Worm (Caenorhabditis elegans) whole organism, L4 larva: ENCODE measurements around the gene ZK1307.4.

Experiments
- F26F4.8 ChIP-seq: fragments of 200-800 bp; sonication (Bioruptor generic); conservative IDR thresholded peaks from 2 replicates; pipeline ENCODE4 v1.3.6; 2022; ENCODE audit warnings: missing genetic modification characterization, missing compliant biosample characterization
- F44E2.7 ChIP-seq: fragments of 200-800 bp; sonication (Bioruptor generic); IDR thresholded peaks from 2 replicates; pipeline ENCODE4 v2.1.2; 2022; ENCODE audit warnings: missing genetic modification characterization, missing compliant biosample characterization
- T20F7.1 ChIP-seq: fragments of 200-800 bp; sonication (Bioruptor generic); optimal IDR thresholded peaks from 2 replicates; lab custom pipeline; 2018; ENCODE audit warnings: mild to moderate bottlenecking, missing genetic modification characterization, missing compliant biosample characterization
- T26A8.4 ChIP-seq: fragments of 200-800 bp; sonication (Bioruptor generic); IDR thresholded peaks from 2 replicates; pipeline ENCODE4 v1.3.6; 2022; ENCODE audit warnings: missing genetic modification characterization, missing compliant biosample characterization
- Y105C5A.15 ChIP-seq: fragments of 200-800 bp; sonication (Bioruptor generic); IDR thresholded peaks from 2 replicates; pipeline ENCODE4 v1.3.6; 2022; ENCODE audit warnings: missing genetic modification characterization, missing compliant biosample characterization
- ZK337.2 ChIP-seq: fragments of 200-800 bp; sonication (Bioruptor generic); IDR thresholded peaks from 2 replicates; pipeline ENCODE4 v1.3.6; 2022; ENCODE audit warnings: missing genetic modification reagents, missing genetic modification characterization, missing compliant biosample characterization
- aha-1 ChIP-seq: fragments of 150-350 bp; peaks from one replicate; lab custom pipeline; 2014; ENCODE audit warnings: missing biosample characterization, missing genetic modification characterization
- arid-1 ChIP-seq: fragments of 200-800 bp; sonication (Bioruptor generic); conservative IDR thresholded peaks from 2 replicates; pipeline ENCODE4 v1.3.6; 2022; ENCODE audit warnings: missing genetic modification reagents, missing genetic modification characterization, missing compliant biosample characterization
- attf-4 ChIP-seq: sonication (generic microtip); optimal IDR thresholded peaks from 3 replicates; lab custom pipeline; 2017; ENCODE audit warnings: missing biosample characterization, missing genetic modification characterization
- ceh-20 ChIP-seq: fragments of 200-800 bp; sonication (Bioruptor generic); IDR thresholded peaks from 2 replicates; pipeline ENCODE4 v1.3.6; 2022; ENCODE audit warnings: missing genetic modification reagents, missing genetic modification characterization, missing compliant biosample characterization
- ceh-62 ChIP-seq: sonication (generic microtip); optimal IDR thresholded peaks from 2 replicates; lab custom pipeline; 2017; ENCODE audit warnings: missing biosample characterization, missing genetic modification characterization
- daf-16 ChIP-seq, 3 experiments: sonication (generic microtip); optimal IDR thresholded peaks; 2 replicates each; lab custom pipeline; 2016 to 2017; ENCODE audit warnings: missing genetic modification characterization in 3 of 3, missing genetic modification reagents in 3 of 3, mild to moderate bottlenecking in 2 of 3, missing compliant biosample characterization in 2 of 3, missing biosample characterization in 1 of 3, moderate library complexity in 1 of 3
- daf-8 ChIP-seq: fragments of 200-800 bp; sonication (Bioruptor generic); IDR thresholded peaks from 2 replicates; pipeline ENCODE4 v1.3.6; 2022; ENCODE audit warnings: missing genetic modification characterization, missing compliant biosample characterization
- dmd-6 ChIP-seq: fragments of 200-800 bp; sonication (Bioruptor generic); IDR thresholded peaks from 2 replicates; pipeline ENCODE4 v1.3.6; 2022; ENCODE audit warnings: missing genetic modification reagents, missing genetic modification characterization, missing compliant biosample characterization
- dmd-9 ChIP-seq: fragments of 200-800 bp; sonication (Bioruptor generic); IDR thresholded peaks from 2 replicates; pipeline ENCODE4 v1.3.6; 2022; ENCODE audit warnings: missing genetic modification reagents, missing genetic modification characterization, missing compliant biosample characterization
- duxl-1 ChIP-seq: sonication (generic microtip); optimal IDR thresholded peaks from 2 replicates; lab custom pipeline; 2016; ENCODE audit warnings: mild to moderate bottlenecking, missing genetic modification characterization, moderate library complexity, missing compliant biosample characterization; ENCODE audit not compliant: poor library complexity
- dve-1 ChIP-seq: sonication (generic microtip); optimal IDR thresholded peaks from 2 replicates; lab custom pipeline; 2017; ENCODE audit warnings: antibody characterized with exemption, mild to moderate bottlenecking, missing genetic modification characterization, missing compliant biosample characterization; ENCODE audit not compliant: insufficient read depth
- hif-1 ChIP-seq, 2 experiments: sonication (generic microtip); optimal IDR thresholded peaks; 2 replicates each; lab custom pipeline; 2016 to 2017; ENCODE audit warnings: missing compliant biosample characterization in 2 of 2, missing genetic modification characterization in 2 of 2, missing genetic modification reagents in 2 of 2, missing genotype in 2 of 2, mild to moderate bottlenecking in 1 of 2
- hlh-11 ChIP-seq: fragments of 200-800 bp; sonication (Bioruptor generic); optimal IDR thresholded peaks from 2 replicates; lab custom pipeline; 2018; ENCODE audit warnings: mild to moderate bottlenecking, missing genetic modification characterization, missing compliant biosample characterization
- hlh-30 ChIP-seq: sonication (generic microtip); optimal IDR thresholded peaks from 2 replicates; lab custom pipeline; 2017; ENCODE audit warnings: antibody characterized with exemption, mild to moderate bottlenecking, missing genetic modification characterization, missing compliant biosample characterization; ENCODE audit not compliant: insufficient read depth
- lin-1 ChIP-seq: fragments of 200-800 bp; sonication (Bioruptor generic); IDR thresholded peaks from 2 replicates; pipeline ENCODE4 v1.3.6; 2022; ENCODE audit warnings: missing genetic modification reagents, missing genetic modification characterization, missing compliant biosample characterization
- lin-15B ChIP-seq: fragments of 150-350 bp; sonication (generic microtip); optimal IDR thresholded peaks from 3 replicates; lab custom pipeline; 2014; ENCODE audit warnings: missing biosample characterization, missing genetic modification characterization
- lin-39 ChIP-seq: fragments of 150-350 bp; optimal IDR thresholded peaks from 2 replicates; lab custom pipeline; 2014; ENCODE audit warnings: missing biosample characterization, missing genetic modification reagents, missing genetic modification characterization
- lsy-2 ChIP-seq, 2 experiments: fragments of 150-350 bp in 1 of 2; sonication (generic microtip) in 1 of 2; optimal IDR thresholded peaks; 2 replicates each; lab custom pipeline; 2014 to 2017; ENCODE audit warnings: missing biosample characterization in 2 of 2, missing genetic modification characterization in 2 of 2
- mdl-1 ChIP-seq, 2 experiments: fragments of 150-350 bp in 1 of 2; sonication (generic microtip) in 1 of 2; optimal IDR thresholded peaks; 2 replicates each; lab custom pipeline; 2014 to 2017; ENCODE audit warnings: missing biosample characterization in 2 of 2, missing genetic modification characterization in 2 of 2
- mep-1 ChIP-seq: fragments of 150-350 bp; sonication (generic microtip); optimal IDR thresholded peaks from 3 replicates; lab custom pipeline; 2014; ENCODE audit warnings: missing biosample characterization, missing genetic modification characterization
- mxl-3 ChIP-seq: fragments of 200-800 bp; sonication (Bioruptor generic); optimal IDR thresholded peaks from 2 replicates; lab custom pipeline; 2018; ENCODE audit warnings: mild to moderate bottlenecking, missing genetic modification characterization, missing compliant biosample characterization
- nhr-11 ChIP-seq: fragments of 150-350 bp; optimal IDR thresholded peaks from 2 replicates; lab custom pipeline; 2014; ENCODE audit warnings: missing biosample characterization, missing genetic modification characterization
- nhr-237 ChIP-seq: sonication (generic microtip); optimal IDR thresholded peaks from 2 replicates; lab custom pipeline; 2017; ENCODE audit warnings: missing biosample characterization, missing genetic modification characterization
- nhr-28 ChIP-seq: fragments of 150-350 bp; optimal IDR thresholded peaks from 2 replicates; lab custom pipeline; 2014; ENCODE audit warnings: missing biosample characterization, missing genetic modification characterization
- nhr-6 ChIP-seq: fragments of 150-350 bp; optimal IDR thresholded peaks from 2 replicates; lab custom pipeline; 2014; ENCODE audit warnings: missing biosample characterization, missing genetic modification characterization
- nhr-77 ChIP-seq: fragments of 150-350 bp; optimal IDR thresholded peaks from 2 replicates; lab custom pipeline; 2014; ENCODE audit warnings: missing biosample characterization, missing genetic modification characterization
- pqm-1 ChIP-seq: sonication (generic microtip); optimal IDR thresholded peaks from 2 replicates; lab custom pipeline; 2017; ENCODE audit warnings: missing biosample characterization, missing genetic modification characterization
- sdz-12 ChIP-seq: fragments of 200-800 bp; sonication (Bioruptor generic); optimal IDR thresholded peaks from 2 replicates; lab custom pipeline; 2018; ENCODE audit warnings: mild to moderate bottlenecking, missing genetic modification characterization, missing compliant biosample characterization
- set-16 ChIP-seq: fragments of 200-800 bp; sonication (Bioruptor generic); IDR thresholded peaks from 2 replicates; pipeline ENCODE4 v1.3.6; 2022; ENCODE audit warnings: missing genetic modification reagents, missing genetic modification characterization, missing compliant biosample characterization
- spr-3 ChIP-seq: fragments of 200-800 bp; sonication (Bioruptor generic); optimal IDR thresholded peaks from 2 replicates; lab custom pipeline; 2018; ENCODE audit warnings: mild to moderate bottlenecking, missing genetic modification characterization, missing compliant biosample characterization
- tag-97 ChIP-seq: fragments of 200-800 bp; sonication (Bioruptor generic); IDR thresholded peaks from 2 replicates; pipeline ENCODE4 v1.3.6; 2022; ENCODE audit warnings: missing genetic modification characterization, missing compliant biosample characterization
- tra-1 ChIP-seq: fragments of 200-800 bp; sonication (Bioruptor generic); IDR thresholded peaks from 2 replicates; pipeline ENCODE4 v1.3.6; 2022; ENCODE audit warnings: missing genetic modification reagents, missing genetic modification characterization, missing compliant biosample characterization
- unc-62 ChIP-seq, 3 experiments: fragments of 150-350 bp in 1 of 3; sonication (generic microtip); optimal IDR thresholded peaks in 2 of 3; peaks in 1 of 3; 1 replicate in 1 of 3; 2 replicates in 2 of 3; lab custom pipeline; 2014 to 2017; ENCODE audit warnings: missing biosample characterization in 3 of 3, missing genetic modification characterization in 3 of 3, missing genetic modification reagents in 3 of 3, missing genotype in 1 of 3
- vab-7 ChIP-seq: fragments of 200-800 bp; sonication (Bioruptor generic); IDR thresholded peaks from 2 replicates; pipeline ENCODE4 v1.3.6; 2022; ENCODE audit warnings: missing genetic modification reagents, missing genetic modification characterization, missing compliant biosample characterization
- zfp-3 ChIP-seq: fragments of 200-800 bp; sonication (Bioruptor generic); conservative IDR thresholded peaks from 2 replicates; pipeline ENCODE4 v1.3.6; 2022; ENCODE audit warnings: missing genetic modification reagents, missing genetic modification characterization, missing compliant biosample characterization
- zip-11 ChIP-seq: fragments of 200-800 bp; sonication (Bioruptor generic); IDR thresholded peaks from 2 replicates; pipeline ENCODE4 v1.3.6; 2022; ENCODE audit warnings: missing genetic modification characterization, missing compliant biosample characterization
- ztf-7 ChIP-seq: fragments of 150-350 bp; optimal IDR thresholded peaks from 2 replicates; lab custom pipeline; 2014; ENCODE audit warnings: missing biosample characterization, missing genetic modification characterization

Gene ZK1307.4

DNA sequence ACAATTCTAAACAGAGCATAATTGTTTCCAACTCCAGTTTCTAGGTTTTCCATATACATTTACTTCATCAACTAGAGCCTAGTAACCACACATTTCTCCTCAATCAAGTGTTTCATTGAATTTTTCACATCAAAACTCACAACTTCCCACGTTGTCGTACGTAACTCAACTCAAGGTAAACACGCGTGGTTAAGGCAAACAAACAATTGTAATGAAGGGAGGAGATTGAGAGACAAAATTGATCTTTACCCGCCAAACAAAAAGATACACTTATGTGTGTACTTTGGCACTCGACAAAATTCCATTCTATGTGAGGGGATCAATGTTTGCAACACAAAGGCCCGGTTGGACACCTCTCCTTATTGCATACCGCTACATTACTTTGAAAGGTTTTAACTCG is 46.3 kb downstream of the ZK1307.4 start, which contains the start of gene nhr-19:
Gene nhr-19, minus strand, starts transcription at position 191 of the 400 bp plus-strand sequence.
- TF ChIP-seq nhr-11 (tag; lab: Kevin White, UChicago) = peak; percentile 74
- TF ChIP-seq daf-16 (GFP tag; optimal IDR thresholded peaks at IDR 0.05; lab: Kevin White, UChicago) = no peak
- TF ChIP-seq daf-16 (tag; optimal IDR thresholded peaks at IDR 0.05; lab: Kevin White, UChicago) = peak; percentile 63
- TF ChIP-seq aha-1 (tag; lab: Kevin White, UChicago) = peak; percentile 72
- peak; percentile 33 for TF ChIP-seq mxl-3
- peak; percentile 23 for TF ChIP-seq nhr-28 (tag; lab: Kevin White, UChicago)
- TF ChIP-seq unc-62 (GFP tag; optimal IDR thresholded peaks at IDR 0.05 in 1 of 2; lab: Kevin White, UChicago) = peak in 1 of 2 experiments; percentile 88
- TF ChIP-seq unc-62 (tag; optimal IDR thresholded peaks at IDR 0.05; lab: Kevin White, UChicago) = no peak
- TF ChIP-seq arid-1 = no peak
- no peak for TF ChIP-seq hlh-11
- TF ChIP-seq, all 104 proteins: peak for 6

DNA sequence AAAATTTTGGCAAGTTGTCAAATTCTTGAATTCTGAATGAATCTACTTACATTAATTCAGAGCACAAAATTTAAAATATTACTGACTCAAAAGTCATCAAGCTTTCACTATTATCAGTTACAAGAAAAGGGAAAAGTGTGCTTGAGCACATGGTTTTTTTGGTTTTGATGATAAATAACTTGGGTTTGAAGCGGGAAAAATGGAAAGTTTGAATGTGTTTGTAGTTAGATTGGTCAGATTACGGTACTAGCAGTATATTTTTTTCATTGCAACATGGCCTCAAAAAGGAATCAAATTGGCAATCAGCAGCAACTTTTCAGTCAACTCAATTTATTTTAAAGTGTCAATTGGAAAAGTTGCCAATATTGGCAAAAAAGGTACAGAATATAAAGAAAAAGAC is 46.9 kb downstream of the ZK1307.4 start:
- peak; percentile 52; the same call in 1 of the 2 replicates for TF ChIP-seq dmd-6 (GFP tag; lab: Robert Waterston, UW)
- peak; percentile 25 for TF ChIP-seq hlh-30
- TF ChIP-seq sdz-12 (GFP tag; lab: Kevin White, UChicago) = no peak
- peak in 1 of 2 experiments; percentile 4 for TF ChIP-seq lsy-2 (tag; optimal IDR thresholded peaks at IDR 0.05; lab: Kevin White, UChicago)
- peak; percentile 37 for TF ChIP-seq pqm-1
- TF ChIP-seq ZK337.2 (GFP tag; lab: Robert Waterston, UW) = no peak
- TF ChIP-seq daf-8 (GFP tag; lab: Robert Waterston, UW) = no peak
- peak; percentile 40 for TF ChIP-seq nhr-28 (tag; lab: Kevin White, UChicago)
- TF ChIP-seq daf-16 (GFP tag; optimal IDR thresholded peaks at IDR 0.05; lab: Kevin White, UChicago) = no peak
- TF ChIP-seq daf-16 (tag; optimal IDR thresholded peaks at IDR 0.05; lab: Kevin White, UChicago) = peak; percentile 47
- peak; percentile 15 for TF ChIP-seq nhr-77 (tag; lab: Kevin White, UChicago)
- no peak for TF ChIP-seq aha-1 (tag; lab: Kevin White, UChicago)

DNA sequence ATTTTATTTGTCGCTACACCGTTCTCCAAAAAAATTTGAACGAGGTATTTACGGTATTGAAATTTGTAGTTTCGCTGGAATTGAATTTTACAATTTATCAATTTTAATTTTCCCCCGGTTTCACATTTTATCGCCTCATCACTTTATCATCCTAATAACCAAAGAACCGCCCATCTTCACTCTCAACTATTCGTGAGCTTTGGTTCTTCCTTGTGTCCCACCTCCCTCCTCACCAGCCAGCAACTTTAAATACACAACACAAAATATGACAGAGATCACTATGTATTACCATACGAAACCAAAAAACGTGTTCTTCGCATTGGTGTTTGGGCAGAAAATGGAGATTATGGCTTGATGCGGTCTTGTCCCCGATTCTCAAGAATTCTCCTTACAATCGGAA is 47.5 kb downstream of the ZK1307.4 start:
- TF ChIP-seq spr-3 (GFP tag; lab: Kevin White, UChicago) = no peak
- no peak for TF ChIP-seq nhr-237 (tag; lab: Kevin White, UChicago)
- no peak for TF ChIP-seq lin-39 (tag; lab: Kevin White, UChicago)
- TF ChIP-seq tra-1 (GFP tag; lab: Robert Waterston, UW) = 0 out of 2 replicates have a peak, but pooled peaks have one; percentile 28
- no peak for TF ChIP-seq ztf-7
- peak; percentile 34 for TF ChIP-seq mxl-3
- peak; percentile 82 for TF ChIP-seq nhr-28 (tag; lab: Kevin White, UChicago)
- peak; percentile 47 for TF ChIP-seq hlh-11
- TF ChIP-seq mdl-1 (tag; optimal IDR thresholded peaks at IDR 0.05; lab: Kevin White, UChicago) = peak in 1 of 2 experiments; percentile 41
- no peak for TF ChIP-seq sdz-12 (GFP tag; lab: Kevin White, UChicago)
- no peak for TF ChIP-seq zfp-3 (GFP tag; lab: Robert Waterston, UW)
- TF ChIP-seq ceh-20 (GFP tag; lab: Robert Waterston, UW) = no peak
- TF ChIP-seq nhr-11 (tag; lab: Kevin White, UChicago) = no peak
- TF ChIP-seq hif-1 (tag; optimal IDR thresholded peaks at IDR 0.05; lab: Kevin White, UChicago) = peak in 1 of 2 experiments; percentile 15
- no peak for TF ChIP-seq F44E2.7
- peak; percentile 58 for TF ChIP-seq aha-1 (tag; lab: Kevin White, UChicago)
- peak; percentile 31; the same call in 1 of the 2 replicates for TF ChIP-seq lin-1 (GFP tag; lab: Robert Waterston, UW)
- TF ChIP-seq attf-4 = no peak
- no peak for TF ChIP-seq duxl-1 (tag; lab: Kevin White, UChicago)
- TF ChIP-seq ceh-62 (tag; lab: Kevin White, UChicago) = no peak
- no peak for TF ChIP-seq T26A8.4 (GFP tag; lab: Robert Waterston, UW)
- TF ChIP-seq tag-97 = no peak
- TF ChIP-seq unc-62 (GFP tag; optimal IDR thresholded peaks at IDR 0.05 in 1 of 2; lab: Kevin White, UChicago) = peak in 1 of 2 experiments; percentile 69
- no peak for TF ChIP-seq unc-62 (tag; optimal IDR thresholded peaks at IDR 0.05; lab: Kevin White, UChicago)
- TF ChIP-seq F26F4.8 (GFP tag; lab: Robert Waterston, UW) = no peak
- no peak for TF ChIP-seq nhr-6 (tag; lab: Kevin White, UChicago)
- TF ChIP-seq zip-11 (GFP tag; lab: Robert Waterston, UW) = no peak
- TF ChIP-seq hlh-30 = peak; percentile 24
- TF ChIP-seq set-16 (GFP tag; lab: Robert Waterston, UW) = no peak
- TF ChIP-seq T20F7.1 (GFP tag; lab: Kevin White, UChicago) = no peak
- peak; percentile 73 for TF ChIP-seq dve-1 (tag; lab: Kevin White, UChicago)
- no peak for TF ChIP-seq lin-15B (tag; lab: Kevin White, UChicago)
- no peak for TF ChIP-seq daf-16 (GFP tag; optimal IDR thresholded peaks at IDR 0.05; lab: Kevin White, UChicago)
- peak; percentile 61 for TF ChIP-seq daf-16 (tag; optimal IDR thresholded peaks at IDR 0.05; lab: Kevin White, UChicago)
- TF ChIP-seq vab-7 (GFP tag; lab: Robert Waterston, UW) = no peak
- peak; percentile 6 for TF ChIP-seq mep-1 (tag; lab: Kevin White, UChicago)
- TF ChIP-seq dmd-9 (GFP tag; lab: Robert Waterston, UW) = no peak
- no peak for TF ChIP-seq Y105C5A.15 (GFP tag; lab: Robert Waterston, UW)
